Worm (Caenorhabditis elegans) whole organism, young adult: ENCODE measurements around the gene C53C11.2.
"Not testable (repeated sequence)": the region's sequence is repeated elsewhere in the genome, so short reads cannot be mapped to it uniquely, and the experiment has no call there.

ENCODE experiments used
- ama-1 ChIP-seq, 3 experiments: fragments of 150-350 bp in 1 of 3; sonication (generic microtip) in 2 of 3; optimal IDR thresholded peaks; 2 replicates each; lab custom pipeline; 2014 to 2018; ENCODE audit warnings: missing biosample characterization in 2 of 3, missing genetic modification characterization in 2 of 3, missing genetic modification reagents in 2 of 3
- bed-1 ChIP-seq: fragments of 200-800 bp; sonication (Bioruptor generic); IDR thresholded peaks from 2 replicates; pipeline ENCODE4 v1.3.6; 2022; ENCODE audit warnings: missing genetic modification reagents, missing genetic modification characterization, missing compliant biosample characterization
- let-526 ChIP-seq: fragments of 200-800 bp; sonication (Bioruptor generic); IDR thresholded peaks from 2 replicates; pipeline ENCODE4 v1.3.6; 2022; ENCODE audit warnings: missing genetic modification reagents, missing genetic modification characterization, missing compliant biosample characterization
- lin-35 ChIP-seq, 3 experiments: fragments of 150-350 bp in 2 of 3; sonication (generic microtip) in 1 of 3; optimal IDR thresholded peaks; 2 replicates each; lab custom pipeline; 2014 to 2018; ENCODE audit warnings: missing biosample characterization in 3 of 3, missing genetic modification characterization in 3 of 3, missing genetic modification reagents in 3 of 3
- madf-8 ChIP-seq: fragments of 200-800 bp; sonication (Bioruptor generic); conservative IDR thresholded peaks from 2 replicates; pipeline ENCODE4 v1.3.6; 2022; ENCODE audit warnings: missing genetic modification reagents, missing genetic modification characterization, missing compliant biosample characterization
- nfya-1 ChIP-seq: sonication (generic microtip); optimal IDR thresholded peaks from 2 replicates; lab custom pipeline; 2017; ENCODE audit warnings: antibody characterized with exemption, missing compliant biosample characterization, missing genetic modification characterization, borderline replicate concordance; ENCODE audit not compliant: insufficient read depth
- snpc-4 ChIP-seq, 5 experiments: fragments of 150-350 bp in 1 of 5; sonication (generic microtip) in 4 of 5; optimal IDR thresholded peaks; 2 replicates each; lab custom pipeline; 2014 to 2018; ENCODE audit warnings: missing genetic modification characterization in 5 of 5, missing biosample characterization in 3 of 5, antibody characterized with exemption in 2 of 5, mild to moderate bottlenecking in 2 of 5, missing compliant biosample characterization in 2 of 5, missing genotype in 2 of 5, moderate library complexity in 2 of 5, missing genetic modification reagents in 1 of 5

ce11 chrX:17304920-17305319, 31.5 kb upstream of the C53C11.2 start, which contains the start of gene C33E10.1:
- TF ChIP-seq snpc-4 (GFP tag; optimal IDR thresholded peaks at IDR 0.05; lab: Kevin White, UChicago); snpc-4 (tag; optimal IDR thresholded peaks at IDR 0.05; lab: Kevin White, UChicago); bed-1; nfya-1 (tag; lab: Kevin White, UChicago); madf-8; lin-35 (GFP tag; optimal IDR thresholded peaks at IDR 0.05; lab: Kevin White, UChicago); let-526; ama-1 (optimal IDR thresholded peaks at IDR 0.05; lab: Kevin White, UChicago); ama-1 (GFP tag; optimal IDR thresholded peaks at IDR 0.05; lab: Kevin White, UChicago): not testable (repeated sequence)
